Worm (Caenorhabditis elegans) whole organism, L2 larva: ENCODE data around the gene W04G3.13.

Source experiments
- F13H6.1 ChIP-seq: sonication (generic microtip); optimal IDR thresholded peaks from 2 replicates; lab custom pipeline; 2016; ENCODE audit warnings: missing genetic modification characterization, missing compliant biosample characterization
- blmp-1 ChIP-seq: sonication (generic microtip); optimal IDR thresholded peaks from 2 replicates; lab custom pipeline; 2017; ENCODE audit warnings: missing genetic modification characterization, mild to moderate bottlenecking, missing compliant biosample characterization, antibody characterized with exemption, moderate library complexity; ENCODE audit not compliant: insufficient read depth
- ceh-82 ChIP-seq: fragments of 150-350 bp; optimal IDR thresholded peaks from 2 replicates; lab custom pipeline; 2014; ENCODE audit warnings: missing biosample characterization, missing genetic modification characterization
- elt-1 ChIP-seq: fragments of 150-350 bp; optimal IDR thresholded peaks from 2 replicates; lab custom pipeline; 2014; ENCODE audit warnings: missing biosample characterization, missing genetic modification characterization
- mab-5 ChIP-seq: fragments of 150-350 bp; optimal IDR thresholded peaks from 2 replicates; lab custom pipeline; 2014; ENCODE audit warnings: missing biosample characterization, missing genetic modification characterization
- mbf-1 ChIP-seq: sonication (generic microtip); optimal IDR thresholded peaks from 2 replicates; lab custom pipeline; 2017; ENCODE audit warnings: missing biosample characterization, missing genetic modification characterization
- nhr-129 ChIP-seq: fragments of 150-350 bp; optimal IDR thresholded peaks from 2 replicates; lab custom pipeline; 2014; ENCODE audit warnings: missing biosample characterization, missing genetic modification characterization
- nhr-77 ChIP-seq: fragments of 150-350 bp; optimal IDR thresholded peaks from 2 replicates; lab custom pipeline; 2014; ENCODE audit warnings: missing biosample characterization, missing genetic modification characterization
- snpc-4 ChIP-seq: fragments of 150-350 bp; optimal IDR thresholded peaks from 2 replicates; lab custom pipeline; 2014; ENCODE audit warnings: missing biosample characterization, missing genetic modification characterization
- zag-1 ChIP-seq: fragments of 150-350 bp; optimal IDR thresholded peaks from 2 replicates; lab custom pipeline; 2014; ENCODE audit warnings: missing biosample characterization, missing genetic modification characterization

ce11 chrX:11114420-11114819 lies 34.9 kb upstream of the W04G3.13 start:
- TF ChIP-seq snpc-4 (tag; lab: Kevin White, UChicago) (no peak), ceh-82 (tag; lab: Kevin White, UChicago) (no peak), elt-1 (tag; lab: Kevin White, UChicago) (no peak), mab-5 (no peak), mbf-1 (tag; lab: Kevin White, UChicago) (no peak), nhr-77 (tag; lab: Kevin White, UChicago) (no peak), nhr-129 (tag; lab: Kevin White, UChicago) (no peak), F13H6.1 (tag; lab: Kevin White, UChicago) (no peak), zag-1 (tag; lab: Kevin White, UChicago) (no peak), blmp-1 (tag; lab: Kevin White, UChicago) (no peak)
